Fruit fly (Drosophila melanogaster) whole organism, embryonic: Measurements from ENCODE around the gene scpr-C.

ENCODE experiments used
- Awh ChIP-seq: fragments of 200-800 bp; sonication (Bioruptor generic); IDR thresholded peaks from 2 replicates; pipeline ENCODE4, ENCODE4 v1.3.6; 2022; ENCODE audit warnings: missing biosample characterization, missing genetic modification characterization
- Bdp1 ChIP-seq: fragments of 200-800 bp; sonication (Bioruptor generic); optimal IDR thresholded peaks from 3 replicates; lab custom pipeline; 2016; ENCODE audit warnings: missing biosample characterization, missing genetic modification characterization
- Blimp-1 ChIP-seq: fragments of 200-800 bp; sonication (Bioruptor generic); optimal IDR thresholded peaks from 3 replicates; lab custom pipeline; 2018; ENCODE audit warnings: missing biosample characterization, missing genetic modification characterization, mild to moderate bottlenecking, moderate library complexity, missing genetic modification reagents
- CG12104 ChIP-seq: fragments of 200-800 bp; sonication (Bioruptor generic); optimal IDR thresholded peaks from 3 replicates; lab custom pipeline; 2016; ENCODE audit warnings: missing biosample characterization, missing genetic modification characterization
- CG12659 ChIP-seq: fragments of 200-800 bp; sonication (Bioruptor generic); optimal IDR thresholded peaks from 3 replicates; lab custom pipeline; 2017; ENCODE audit warnings: mild to moderate bottlenecking, missing biosample characterization, missing genetic modification reagents, missing genetic modification characterization
- CG13775 ChIP-seq: fragments of 200-800 bp; sonication (Bioruptor generic); optimal IDR thresholded peaks from 3 replicates; lab custom pipeline; 2017; ENCODE audit warnings: missing biosample characterization, mild to moderate bottlenecking, missing genetic modification characterization
- CG15011 ChIP-seq: fragments of 200-800 bp; sonication (Bioruptor generic); optimal IDR thresholded peaks from 3 replicates; lab custom pipeline; 2018; ENCODE audit warnings: missing biosample characterization, mild to moderate bottlenecking, missing genetic modification characterization
- CG15269 ChIP-seq: fragments of 200-800 bp; sonication (Bioruptor generic); optimal IDR thresholded peaks from 2 replicates; lab custom pipeline; 2018; ENCODE audit warnings: missing biosample characterization, mild to moderate bottlenecking, missing genetic modification characterization, moderate library complexity
- CG16815 ChIP-seq: fragments of 200-800 bp; sonication (Bioruptor generic); optimal IDR thresholded peaks from 3 replicates; lab custom pipeline; 2017; ENCODE audit warnings: missing biosample characterization, mild to moderate bottlenecking, missing genetic modification characterization
- CG3065 ChIP-seq: fragments of 200-800 bp; sonication (Bioruptor generic); optimal IDR thresholded peaks from 2 replicates; lab custom pipeline; 2016; ENCODE audit warnings: missing biosample characterization, missing genetic modification characterization
- CG34376 ChIP-seq: fragments of 200-800 bp; sonication (Bioruptor generic); optimal IDR thresholded peaks from 2 replicates; lab custom pipeline; 2018; ENCODE audit warnings: missing biosample characterization, mild to moderate bottlenecking, missing genetic modification characterization
- CG4707 ChIP-seq: fragments of 200-800 bp; sonication (Bioruptor generic); optimal IDR thresholded peaks from 2 replicates; lab custom pipeline; 2018; ENCODE audit warnings: missing biosample characterization, mild to moderate bottlenecking, missing genetic modification characterization, moderate library complexity
- CG6791 ChIP-seq: fragments of 200-800 bp; sonication (Bioruptor generic); IDR thresholded peaks from 3 replicates; pipeline ENCODE4 v1.3.6; 2022; ENCODE audit warnings: missing biosample characterization, missing genetic modification characterization; ENCODE audit not compliant: partially characterized antibody
- CG6854 ChIP-seq: fragments of 200-800 bp; sonication (Bioruptor generic); optimal IDR thresholded peaks from 3 replicates; lab custom pipeline; 2017; ENCODE audit warnings: missing biosample characterization, mild to moderate bottlenecking, missing genetic modification characterization
- CG7745 ChIP-seq: fragments of 200-800 bp; sonication (Bioruptor generic); optimal IDR thresholded peaks from 2 replicates; lab custom pipeline; 2018; ENCODE audit warnings: missing biosample characterization, mild to moderate bottlenecking, missing genetic modification characterization, moderate library complexity
- CG7786 ChIP-seq: fragments of 200-800 bp; sonication (Bioruptor generic); optimal IDR thresholded peaks from 2 replicates; lab custom pipeline; 2016; ENCODE audit warnings: missing biosample characterization, missing genetic modification characterization
- CG7963 ChIP-seq: fragments of 200-800 bp; sonication (Bioruptor generic); IDR thresholded peaks from 3 replicates; pipeline ENCODE4 v1.3.6; 2022; ENCODE audit warnings: missing biosample characterization, missing genetic modification characterization; ENCODE audit not compliant: partially characterized antibody
- CG8089 ChIP-seq: fragments of 200-800 bp; sonication (Bioruptor generic); optimal IDR thresholded peaks from 3 replicates; lab custom pipeline; 2016; ENCODE audit warnings: missing biosample characterization, missing genetic modification characterization
- CG8290 ChIP-seq, 3 experiments: fragments of 200-800 bp; sonication (Bioruptor generic); optimal IDR thresholded peaks; 2 replicates each; lab custom pipeline; 2016 to 2019; ENCODE audit warnings: missing biosample characterization in 3 of 3, missing genetic modification characterization in 3 of 3, mild to moderate bottlenecking in 2 of 3, moderate library complexity in 1 of 3
- CG8478 ChIP-seq: fragments of >200 bp; optimal IDR thresholded peaks from 2 replicates; lab custom pipeline; 2018
- Dad ChIP-seq: fragments of 200-800 bp; sonication (Bioruptor generic); optimal IDR thresholded peaks from 3 replicates; lab custom pipeline; 2016; ENCODE audit warnings: missing biosample characterization, missing genetic modification characterization
- Dek ChIP-seq: fragments of 200-800 bp; sonication (Bioruptor generic); optimal IDR thresholded peaks from 3 replicates; lab custom pipeline; 2019; ENCODE audit warnings: missing biosample characterization, mild to moderate bottlenecking, missing genetic modification characterization, moderate library complexity
- Doc3 ChIP-seq: fragments of 200-800 bp; sonication (Bioruptor generic); IDR thresholded peaks from 3 replicates; pipeline ENCODE4 v1.3.6; 2022; ENCODE audit warnings: missing biosample characterization, missing genetic modification characterization; ENCODE audit not compliant: partially characterized antibody
- GATAe ChIP-seq: fragments of 200-800 bp; sonication (Bioruptor generic); conservative IDR thresholded peaks from 2 replicates; pipeline ENCODE4 v1.3.6; 2022; ENCODE audit warnings: missing biosample characterization, missing genetic modification characterization
- Gsc ChIP-seq: fragments of 200-800 bp; sonication (Bioruptor generic); IDR thresholded peaks from 2 replicates; pipeline ENCODE4 v1.3.6; 2022; ENCODE audit warnings: missing biosample characterization, missing genetic modification characterization
- Hey ChIP-seq: fragments of 200-800 bp; sonication (Bioruptor generic); optimal IDR thresholded peaks from 3 replicates; lab custom pipeline; 2018; ENCODE audit warnings: missing biosample characterization, mild to moderate bottlenecking, missing genetic modification characterization
- Hsf ChIP-seq: fragments of 200-800 bp; sonication (Bioruptor generic); optimal IDR thresholded peaks from 3 replicates; lab custom pipeline; 2016; ENCODE audit warnings: missing biosample characterization, missing genetic modification characterization
- Jarid2 ChIP-seq: fragments of 200-800 bp; sonication (Bioruptor generic); optimal IDR thresholded peaks from 3 replicates; lab custom pipeline; 2017; ENCODE audit warnings: mild to moderate bottlenecking, missing biosample characterization, missing genetic modification reagents, missing genetic modification characterization
- Mrtf ChIP-seq: fragments of 200-800 bp; sonication (Bioruptor generic); IDR thresholded peaks from 3 replicates; pipeline ENCODE4 v1.3.6; 2022; ENCODE audit warnings: missing biosample characterization, missing genetic modification characterization
- PHDP ChIP-seq: fragments of 200-800 bp; sonication (Bioruptor generic); optimal IDR thresholded peaks from 3 replicates; lab custom pipeline; 2018; ENCODE audit warnings: missing biosample characterization, mild to moderate bottlenecking, missing genetic modification characterization, moderate library complexity
- Rx ChIP-seq: fragments of 200-800 bp; sonication (Bioruptor generic); IDR thresholded peaks from 2 replicates; pipeline ENCODE4 v1.3.6; 2022; ENCODE audit warnings: missing biosample characterization, missing genetic modification characterization
- TFAM ChIP-seq: fragments of 200-800 bp; sonication (Bioruptor generic); optimal IDR thresholded peaks from 2 replicates; lab custom pipeline; 2017; ENCODE audit warnings: missing biosample characterization, missing genetic modification characterization, inconsistent platforms
- Trl ChIP-seq, 3 experiments: fragments of >200 bp in 2 of 3; fragments of 200-800 bp in 1 of 3; sonication (Bioruptor generic) in 1 of 3; optimal IDR thresholded peaks; 2 replicates in 1 of 3; 3 replicates in 2 of 3; lab custom pipeline; 2016 to 2017; ENCODE audit warnings: missing biosample characterization in 1 of 3, missing genetic modification characterization in 1 of 3
- Usf ChIP-seq: fragments of 200-800 bp; sonication (Bioruptor generic); optimal IDR thresholded peaks from 2 replicates; lab custom pipeline; 2017; ENCODE audit warnings: missing genotype, missing biosample characterization, missing genetic modification characterization
- amos ChIP-seq: fragments of 200-800 bp; sonication (Bioruptor generic); IDR thresholded peaks from 2 replicates; pipeline ENCODE4 v1.3.6; 2022; ENCODE audit warnings: missing biosample characterization, missing genetic modification characterization; ENCODE audit not compliant: partially characterized antibody
- aop ChIP-seq: fragments of 200-800 bp; sonication (Bioruptor generic); IDR thresholded peaks from 2 replicates; pipeline ENCODE4 v1.3.6; 2022; ENCODE audit warnings: missing biosample characterization, missing genetic modification characterization
- cg ChIP-seq: fragments of 200-800 bp; sonication (Bioruptor generic); optimal IDR thresholded peaks from 3 replicates; lab custom pipeline; 2019; ENCODE audit warnings: missing biosample characterization, mild to moderate bottlenecking, missing genetic modification characterization, moderate library complexity
- gem ChIP-seq: fragments of 200-800 bp; sonication (Bioruptor generic); optimal IDR thresholded peaks from 2 replicates; lab custom pipeline; 2019; ENCODE audit warnings: missing biosample characterization, mild to moderate bottlenecking, missing genetic modification characterization, moderate library complexity
- mam ChIP-seq: fragments of 200-800 bp; sonication (Bioruptor generic); optimal IDR thresholded peaks from 3 replicates; lab custom pipeline; 2016; ENCODE audit warnings: missing biosample characterization, missing genetic modification characterization
- nmo ChIP-seq: fragments of 200-800 bp; sonication (Bioruptor generic); optimal IDR thresholded peaks from 2 replicates; lab custom pipeline; 2018; ENCODE audit warnings: missing biosample characterization, mild to moderate bottlenecking, missing genetic modification characterization, moderate library complexity
- nom ChIP-seq: fragments of 200-800 bp; sonication (Bioruptor generic); optimal IDR thresholded peaks from 2 replicates; lab custom pipeline; 2017; ENCODE audit warnings: missing biosample characterization, missing genetic modification characterization, mild to moderate bottlenecking, moderate library complexity, missing genetic modification reagents
- pita ChIP-seq: fragments of 200-800 bp; sonication (Bioruptor generic); optimal IDR thresholded peaks from 2 replicates; lab custom pipeline; 2017; ENCODE audit warnings: missing biosample characterization, mild to moderate bottlenecking, missing genetic modification characterization
- sim ChIP-seq: fragments of 200-800 bp; sonication (Bioruptor generic); IDR thresholded peaks from 2 replicates; pipeline ENCODE4 v1.3.6; 2022; ENCODE audit warnings: missing biosample characterization, missing genetic modification characterization
- sug ChIP-seq: fragments of 200-800 bp; optimal IDR thresholded peaks from 2 replicates; lab custom pipeline; 2019; ENCODE audit warnings: missing biosample characterization, mild to moderate bottlenecking, missing genetic modification characterization, moderate library complexity
- toy ChIP-seq: fragments of 200-800 bp; sonication (Bioruptor generic); IDR thresholded peaks from 2 replicates; pipeline ENCODE4 v1.3.6; 2022; ENCODE audit warnings: missing biosample characterization, missing genetic modification characterization
- zf30C ChIP-seq: fragments of 200-800 bp; sonication (Bioruptor generic); optimal IDR thresholded peaks from 3 replicates; lab custom pipeline; 2018; ENCODE audit warnings: missing biosample characterization, mild to moderate bottlenecking, missing genetic modification characterization

Gene scpr-C

dm6 chr3R:11195792-11196191 lies 29.5 kb upstream of the scpr-C start, which contains the start of gene CG18577 (continued):
- TF ChIP-seq Hey (tag; lab: Kevin White, UChicago) (peak; percentile 41), CG8089 (no peak), Dek (tag; lab: Kevin White, UChicago) (no peak), Jarid2 (GFP tag; lab: Kevin White, UChicago) (no peak), cg (no peak), CG16815 (no peak), sug (tag; lab: Kevin White, UChicago) (no peak), CG15011 (GFP tag; lab: Kevin White, UChicago) (no peak), Doc3 (GFP tag; lab: Robert Waterston, UW) (no peak), CG12659 (GFP tag; lab: Kevin White, UChicago) (no peak), GATAe (GFP tag; lab: Robert Waterston, UW) (peak; percentile 18; the same call in 1 of the 2 replicates), aop (GFP tag; lab: Robert Waterston, UW) (no peak), Gsc (GFP tag; lab: Robert Waterston, UW) (no peak), CG7963 (GFP tag; lab: Robert Waterston, UW) (no peak)

- TF ChIP-seq sim = peak; percentile 92
- peak; percentile 98 for TF ChIP-seq Mrtf (GFP tag; lab: Robert Waterston, UW)
- no peak for TF ChIP-seq pita (GFP tag; lab: Kevin White, UChicago)
- TF ChIP-seq CG15011 (GFP tag; lab: Kevin White, UChicago) = peak; percentile 98
- peak; percentile 71 to 81 for TF ChIP-seq Trl (optimal IDR thresholded peaks at IDR 0.05; lab: Kevin White, UChicago)
- peak; percentile 81 for TF ChIP-seq Trl (GFP tag; optimal IDR thresholded peaks at IDR 0.05; lab: Kevin White, UChicago)
- TF ChIP-seq Bdp1 (GFP tag; lab: Kevin White, UChicago) = peak; percentile 80
- peak; percentile 95 for TF ChIP-seq Dad (GFP tag; lab: Kevin White, UChicago)
- peak; percentile 100 for TF ChIP-seq Blimp-1 (GFP tag; lab: Kevin White, UChicago)
- peak; percentile 86 for TF ChIP-seq CG7786 (GFP tag; lab: Kevin White, UChicago)
- no peak for TF ChIP-seq CG8478
- TF ChIP-seq Hsf (GFP tag; lab: Kevin White, UChicago) = peak; percentile 97
- TF ChIP-seq Doc3 (GFP tag; lab: Robert Waterston, UW) = no peak
- no peak for TF ChIP-seq zf30C (GFP tag; lab: Kevin White, UChicago)
- TF ChIP-seq CG15269 (tag; lab: Kevin White, UChicago) = peak; percentile 99
- TF ChIP-seq aop (GFP tag; lab: Robert Waterston, UW) = no peak
- peak; percentile 97 for TF ChIP-seq Awh
- TF ChIP-seq TFAM = peak; percentile 69
- no peak for TF ChIP-seq CG7745 (tag; lab: Kevin White, UChicago)
- peak; percentile 82 for TF ChIP-seq CG4707 (GFP tag; lab: Kevin White, UChicago)
- TF ChIP-seq CG6791 (GFP tag; lab: Robert Waterston, UW) = no peak
- TF ChIP-seq toy = peak; percentile 93
- TF ChIP-seq PHDP = peak; percentile 99
- peak; percentile 89 for TF ChIP-seq nom
- TF ChIP-seq amos = no peak; the same call in 1 of the 2 replicates
- no peak for TF ChIP-seq mam
- TF ChIP-seq CG3065 (GFP tag; lab: Kevin White, UChicago) = peak; percentile 92
- peak; percentile 90 for TF ChIP-seq Rx (GFP tag; lab: Robert Waterston, UW)
- TF ChIP-seq CG13775 (GFP tag; lab: Kevin White, UChicago) = peak; percentile 98
- TF ChIP-seq nmo = peak; percentile 100
- peak; percentile 98 for TF ChIP-seq Usf (GFP tag; lab: Kevin White, UChicago)
- peak; percentile 91 for TF ChIP-seq CG8290 (GFP tag; optimal IDR thresholded peaks at IDR 0.05; lab: Kevin White, UChicago)
- peak; percentile 77 to 84 for TF ChIP-seq CG8290 (tag; optimal IDR thresholded peaks at IDR 0.05; lab: Kevin White, UChicago)
- TF ChIP-seq CG12104 (GFP tag; lab: Kevin White, UChicago) = peak; percentile 98
- peak; percentile 97 for TF ChIP-seq CG34376 (GFP tag; lab: Kevin White, UChicago)
- TF ChIP-seq gem (tag; lab: Kevin White, UChicago) = peak; percentile 100
- TF ChIP-seq CG6854 = peak; percentile 98
These were observed 28.5 kb upstream of the scpr-C start for dm6 chr3R:11196648-11197388.
